Worm (Caenorhabditis elegans): ENCODE data around the gene B0001.7.

Gene B0001.7

ce11 chrIV:12105558-12105957, 48.5 kb downstream of the B0001.7 start, which contains the start of gene M18.3:
Gene M18.3, plus strand, starts transcription at chrIV:12105858.
- TF ChIP-seq tbx-2 (tag; optimal IDR thresholded peaks at IDR 0.05) (no peak), pha-4 (tag; optimal IDR thresholded peaks at IDR 0.05) (no peak), ceh-34 (tag; optimal IDR thresholded peaks at IDR 0.05) (no peak), C38D4.7 (GFP tag; optimal IDR thresholded peaks at IDR 0.05) (no peak), sox-2 (GFP tag; IDR thresholded peaks at IDR 0.05) (no peak), ceh-24 (tag; optimal IDR thresholded peaks at IDR 0.05) (no peak), ceh-22 (tag; optimal IDR thresholded peaks at IDR 0.05) (no peak), pag-3 (tag; optimal IDR thresholded peaks at IDR 0.05; ENCODE audit: borderline replicate concordance) (no peak), pax-1 (tag; optimal IDR thresholded peaks at IDR 0.05) (no peak), hlh-13 (GFP tag; optimal IDR thresholded peaks at IDR 0.05) (no peak), ceh-19 (GFP tag; optimal IDR thresholded peaks at IDR 0.05) (no peak), unc-42 (tag; optimal IDR thresholded peaks at IDR 0.05) (no peak), nhr-232 (tag; optimal IDR thresholded peaks at IDR 0.05) (no peak), T23F11.4 (GFP tag; optimal IDR thresholded peaks at IDR 0.05) (no peak)
